Fruit fly (Drosophila melanogaster) whole organism: ENCODE measurements around the gene Wdr82.

Experiments used
- pan ChIP-seq: fragments of >200 bp; optimal IDR thresholded peaks from 2 replicates; lab custom pipeline; 2017
- usp ChIP-seq: fragments of >200 bp; optimal IDR thresholded peaks from 2 replicates; lab custom pipeline; 2017; ENCODE audit warnings: missing biosample characterization, missing genetic modification characterization, mixed read lengths

DNA sequence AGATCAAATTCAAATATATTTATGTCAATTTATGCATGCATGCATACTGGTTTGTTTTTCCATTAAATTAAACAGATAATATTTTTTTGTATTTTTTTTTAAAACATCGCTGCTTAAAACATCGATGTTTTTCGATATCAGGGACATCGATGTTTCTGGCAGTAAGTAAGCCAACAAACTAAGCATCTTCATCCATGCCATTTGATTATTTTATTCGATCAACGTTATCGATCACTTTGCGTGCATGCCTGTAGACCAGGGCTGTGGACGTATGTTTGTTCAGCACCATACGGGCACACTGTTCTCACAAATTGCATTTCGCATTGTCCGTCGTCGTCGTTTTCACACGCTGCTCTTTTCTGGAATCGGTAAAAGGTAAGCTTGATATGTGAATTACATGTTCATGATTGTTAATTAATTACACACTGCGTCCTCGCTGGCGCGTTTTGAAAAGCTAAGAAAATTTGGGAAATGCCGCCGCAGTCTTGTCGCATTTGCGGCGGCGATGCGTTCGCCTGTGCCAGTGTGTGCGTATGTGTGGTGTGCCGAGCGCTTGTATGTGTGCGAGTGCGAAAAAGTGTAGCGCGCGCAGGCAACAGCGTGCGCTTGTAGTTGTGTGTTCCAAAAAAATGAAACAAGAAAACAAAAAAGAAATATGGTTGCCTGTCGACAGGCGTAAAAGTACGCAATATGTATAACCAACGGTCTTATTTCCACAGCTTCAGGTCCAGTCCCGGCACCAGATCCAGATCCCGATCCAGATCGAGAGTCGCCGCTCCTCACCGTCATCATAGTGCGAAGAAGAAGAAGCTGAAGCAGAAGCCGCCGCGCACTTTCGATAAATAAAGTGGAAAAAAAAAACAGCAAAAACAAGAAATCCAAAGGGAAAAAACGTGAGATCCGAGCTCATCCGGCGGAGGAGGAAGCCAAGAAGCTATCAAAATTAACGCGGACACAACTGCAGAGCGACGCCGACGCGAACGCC, 29.3 kb downstream of the Wdr82 start, which contains the start of gene emb:
- TF ChIP-seq pan (no peak), usp (GFP tag; lab: Kevin White, UChicago) (no peak)
